Worm (Caenorhabditis elegans) whole organism, L3 larva: ENCODE measurements around the gene vglu-2.

Experiments used
- ceh-82 ChIP-seq: fragments of 150-350 bp; optimal IDR thresholded peaks from 2 replicates; lab custom pipeline; 2014; ENCODE audit warnings: missing biosample characterization, missing genetic modification characterization
- daf-12 ChIP-seq: fragments of 150-350 bp; optimal IDR thresholded peaks from 2 replicates; lab custom pipeline; 2014; ENCODE audit warnings: missing biosample characterization, missing genetic modification reagents, missing genetic modification characterization
- elt-3 ChIP-seq, 3 experiments: fragments of 150-350 bp in 1 of 3; sonication (generic microtip) in 2 of 3; optimal IDR thresholded peaks; 2 replicates in 2 of 3; 4 replicates in 1 of 3; lab custom pipeline; 2014 to 2017; ENCODE audit warnings: missing biosample characterization in 3 of 3, missing genetic modification characterization in 3 of 3
- fos-1 ChIP-seq: fragments of 150-350 bp; optimal IDR thresholded peaks from 2 replicates; lab custom pipeline; 2014; ENCODE audit warnings: missing biosample characterization, missing genetic modification characterization
- nfya-1 ChIP-seq: sonication (generic microtip); optimal IDR thresholded peaks from 2 replicates; lab custom pipeline; 2017; ENCODE audit warnings: missing genetic modification characterization, mild to moderate bottlenecking, missing compliant biosample characterization, antibody characterized with exemption, moderate library complexity; ENCODE audit not compliant: insufficient read depth
- nhr-25 ChIP-seq: sonication (generic microtip); optimal IDR thresholded peaks from 2 replicates; lab custom pipeline; 2017; ENCODE audit warnings: missing biosample characterization, missing genetic modification characterization
- sea-2 ChIP-seq: fragments of 150-350 bp; sonication (generic microtip); optimal IDR thresholded peaks from 4 replicates; lab custom pipeline; 2014; ENCODE audit warnings: missing biosample characterization, missing genetic modification reagents, missing genetic modification characterization
- unc-39 ChIP-seq: sonication (generic microtip); optimal IDR thresholded peaks from 4 replicates; lab custom pipeline; 2017; ENCODE audit warnings: missing biosample characterization, missing genetic modification characterization
- unc-62 ChIP-seq: fragments of 150-350 bp; sonication (generic microtip); optimal IDR thresholded peaks from 4 replicates; lab custom pipeline; 2014; ENCODE audit warnings: missing biosample characterization, missing genetic modification reagents, missing genetic modification characterization
- zag-1 ChIP-seq: fragments of 150-350 bp; optimal IDR thresholded peaks from 2 replicates; lab custom pipeline; 2014; ENCODE audit warnings: missing biosample characterization, missing genetic modification characterization

DNA sequence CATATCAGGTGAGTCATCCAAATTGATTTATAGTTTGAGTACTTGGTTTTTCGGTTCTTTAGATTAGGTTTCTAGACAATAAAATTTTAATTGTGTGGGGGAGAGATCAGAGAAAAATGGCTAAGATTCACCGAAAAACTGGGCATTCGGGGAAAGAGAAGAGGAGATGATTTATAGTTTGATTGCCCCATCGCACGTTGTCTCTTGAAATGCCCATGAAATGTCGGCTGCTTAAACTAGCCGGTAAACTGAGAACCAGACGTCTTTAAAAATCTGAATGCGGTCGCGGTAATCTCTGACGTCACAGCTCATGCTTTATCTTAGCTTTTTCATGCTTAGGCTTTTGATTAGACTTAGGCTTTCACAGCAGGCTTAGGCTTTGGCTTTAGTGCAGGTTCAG, 2.0 kb downstream of the vglu-2 start:
- TF ChIP-seq ceh-82 (tag; lab: Kevin White, UChicago): no peak
- no peak for TF ChIP-seq unc-39 (tag; lab: Kevin White, UChicago)
- TF ChIP-seq sea-2 (GFP tag; lab: Kevin White, UChicago): no peak
- no peak for TF ChIP-seq nfya-1 (tag; lab: Kevin White, UChicago)
- TF ChIP-seq elt-3 (tag; optimal IDR thresholded peaks at IDR 0.05; lab: Kevin White, UChicago): no peak
- TF ChIP-seq nhr-25 (tag; lab: Kevin White, UChicago): no peak
- TF ChIP-seq zag-1: no peak
- TF ChIP-seq fos-1 (tag; lab: Kevin White, UChicago): no peak
- no peak for TF ChIP-seq unc-62 (GFP tag; lab: Kevin White, UChicago)
- no peak for TF ChIP-seq daf-12 (tag; lab: Kevin White, UChicago)
